Worm (Caenorhabditis elegans) whole organism, young adult: ENCODE measurements around the gene col-169.
"Not testable (repeated sequence)": the region's sequence is repeated elsewhere in the genome, so short reads cannot be mapped to it uniquely, and the experiment has no call there.

Experiments used
- B0336.3 ChIP-seq: fragments of 200-800 bp; sonication (Bioruptor generic); IDR thresholded peaks from 2 replicates; pipeline ENCODE4 v1.3.6; 2022; ENCODE audit warnings: missing genetic modification characterization, missing compliant biosample characterization
- ama-1 ChIP-seq, 3 experiments: fragments of 150-350 bp in 1 of 3; sonication (generic microtip) in 2 of 3; optimal IDR thresholded peaks; 2 replicates each; lab custom pipeline; 2014 to 2018; ENCODE audit warnings: missing biosample characterization in 2 of 3, missing genetic modification characterization in 2 of 3, missing genetic modification reagents in 2 of 3
- atf-7 ChIP-seq: sonication (generic microtip); optimal IDR thresholded peaks from 2 replicates; lab custom pipeline; 2017; ENCODE audit warnings: mild to moderate bottlenecking, missing genetic modification characterization, missing compliant biosample characterization
- nfya-1 ChIP-seq: sonication (generic microtip); optimal IDR thresholded peaks from 2 replicates; lab custom pipeline; 2017; ENCODE audit warnings: antibody characterized with exemption, missing compliant biosample characterization, missing genetic modification characterization, borderline replicate concordance; ENCODE audit not compliant: insufficient read depth
- xnd-1 ChIP-seq: sonication (generic microtip); optimal IDR thresholded peaks from 2 replicates; lab custom pipeline; 2016; ENCODE audit warnings: missing genotype, missing genetic modification reagents, missing genetic modification characterization, missing compliant biosample characterization

ce11 chrX:6329542-6330029, 626 bp downstream of the col-169 start:
- not testable (repeated sequence) for TF ChIP-seq B0336.3 (GFP tag; lab: Robert Waterston, UW); atf-7; nfya-1 (tag; lab: Kevin White, UChicago); ama-1 (optimal IDR thresholded peaks at IDR 0.05; lab: Kevin White, UChicago); ama-1 (GFP tag; optimal IDR thresholded peaks at IDR 0.05; lab: Kevin White, UChicago); xnd-1 (tag; lab: Kevin White, UChicago)
